Fruit fly (Drosophila melanogaster) whole organism, embryonic: ENCODE data around the gene MtnF.

ENCODE experiments used
- Atf6 ChIP-seq: fragments of 200-800 bp; sonication (Bioruptor generic); IDR thresholded peaks from 2 replicates; pipeline ENCODE4 v1.3.6; 2022; ENCODE audit warnings: missing biosample characterization, missing genetic modification characterization
- Bgb ChIP-seq: fragments of 200-800 bp; sonication (Bioruptor generic); IDR thresholded peaks from 2 replicates; pipeline ENCODE4 v1.3.6; 2022; ENCODE audit warnings: missing biosample characterization, missing genetic modification characterization; ENCODE audit not compliant: partially characterized antibody
- CG1024 ChIP-seq: fragments of 200-800 bp; sonication (Bioruptor generic); IDR thresholded peaks from 2 replicates; pipeline ENCODE4 v1.3.6; 2022; ENCODE audit warnings: missing biosample characterization, missing genetic modification characterization
- CG10431 ChIP-seq: fragments of 200-800 bp; sonication (Bioruptor generic); optimal IDR thresholded peaks from 3 replicates; lab custom pipeline; 2018; ENCODE audit warnings: missing biosample characterization, mild to moderate bottlenecking, missing genetic modification characterization
- CG10654 ChIP-seq: fragments of 200-800 bp; sonication (Bioruptor generic); optimal IDR thresholded peaks from 2 replicates; lab custom pipeline; 2016; ENCODE audit warnings: missing biosample characterization, missing genetic modification characterization
- CG12299 ChIP-seq: fragments of 200-800 bp; sonication (Bioruptor generic); optimal IDR thresholded peaks from 2 replicates; lab custom pipeline; 2018; ENCODE audit warnings: missing biosample characterization, mild to moderate bottlenecking, missing genetic modification characterization
- CG13894 ChIP-seq: fragments of 200-800 bp; sonication (Bioruptor generic); optimal IDR thresholded peaks from 3 replicates; lab custom pipeline; 2018; ENCODE audit warnings: missing biosample characterization, mild to moderate bottlenecking, missing genetic modification characterization, moderate library complexity
- CG14014 ChIP-seq: fragments of 200-800 bp; sonication (Bioruptor generic); IDR thresholded peaks from 2 replicates; pipeline ENCODE4 v1.3.6; 2022; ENCODE audit warnings: missing biosample characterization, missing genetic modification characterization
- CG15073 ChIP-seq: fragments of 200-800 bp; sonication (Bioruptor generic); optimal IDR thresholded peaks from 2 replicates; lab custom pipeline; 2016; ENCODE audit warnings: missing biosample characterization, missing genetic modification characterization
- CG15514 ChIP-seq: fragments of 200-800 bp; sonication (Bioruptor generic); optimal IDR thresholded peaks from 3 replicates; lab custom pipeline; 2017; ENCODE audit warnings: missing biosample characterization, missing genetic modification characterization, mild to moderate bottlenecking, moderate library complexity, missing genetic modification reagents
- CG17829 ChIP-seq: fragments of 200-800 bp; optimal IDR thresholded peaks from 2 replicates; lab custom pipeline; 2019; ENCODE audit warnings: missing biosample characterization, mild to moderate bottlenecking, missing genetic modification characterization, moderate library complexity
- CG2678 ChIP-seq: fragments of 200-800 bp; sonication (Bioruptor generic); optimal IDR thresholded peaks from 3 replicates; lab custom pipeline; 2019; ENCODE audit warnings: missing biosample characterization, mild to moderate bottlenecking, missing genetic modification characterization, moderate library complexity
- CG3065 ChIP-seq: fragments of 200-800 bp; sonication (Bioruptor generic); optimal IDR thresholded peaks from 2 replicates; lab custom pipeline; 2016; ENCODE audit warnings: missing biosample characterization, missing genetic modification characterization
- CG31365 ChIP-seq: fragments of 200-800 bp; sonication (Bioruptor generic); optimal IDR thresholded peaks from 2 replicates; lab custom pipeline; 2018; ENCODE audit warnings: missing biosample characterization, mild to moderate bottlenecking, missing genetic modification characterization
- CG4328 ChIP-seq: fragments of 200-800 bp; sonication (Bioruptor generic); optimal IDR thresholded peaks from 3 replicates; lab custom pipeline; 2017; ENCODE audit warnings: missing biosample characterization, missing genetic modification reagents, missing genetic modification characterization
- CG4360 ChIP-seq: fragments of 200-800 bp; sonication (Bioruptor generic); IDR thresholded peaks from 2 replicates; pipeline ENCODE4 v1.3.6; 2022; ENCODE audit warnings: missing biosample characterization, missing genetic modification characterization
- CG7271 ChIP-seq: fragments of 200-800 bp; sonication (Bioruptor generic); optimal IDR thresholded peaks from 2 replicates; lab custom pipeline; 2018; ENCODE audit warnings: missing biosample characterization, mild to moderate bottlenecking, missing genetic modification characterization, moderate library complexity
- CG7556 ChIP-seq: fragments of 200-800 bp; sonication (Bioruptor generic); optimal IDR thresholded peaks from 2 replicates; lab custom pipeline; 2017; ENCODE audit warnings: missing biosample characterization, mild to moderate bottlenecking, missing genetic modification characterization
- CG9727 ChIP-seq: fragments of 200-800 bp; sonication (Bioruptor generic); optimal IDR thresholded peaks from 3 replicates; lab custom pipeline; 2017; ENCODE audit warnings: missing biosample characterization, mild to moderate bottlenecking, missing genetic modification characterization
- CHES-1-like ChIP-seq: fragments of 200-800 bp; sonication (Bioruptor generic); optimal IDR thresholded peaks from 2 replicates; lab custom pipeline; 2016; ENCODE audit warnings: missing biosample characterization, missing genetic modification characterization
- Camta ChIP-seq: fragments of 200-800 bp; sonication (Bioruptor generic); optimal IDR thresholded peaks from 2 replicates; lab custom pipeline; 2016; ENCODE audit warnings: missing biosample characterization, missing genetic modification characterization
- CkIIα-i1 ChIP-seq: fragments of 200-800 bp; sonication (Bioruptor generic); IDR thresholded peaks from 2 replicates; pipeline ENCODE4 v1.3.6; 2022; ENCODE audit warnings: missing biosample characterization, missing genetic modification characterization
- D19B ChIP-seq: fragments of 200-800 bp; sonication (Bioruptor generic); optimal IDR thresholded peaks from 2 replicates; lab custom pipeline; 2017; ENCODE audit warnings: missing biosample characterization, mild to moderate bottlenecking, missing genetic modification characterization
- Sox102F ChIP-seq: fragments of 200-800 bp; sonication (Bioruptor generic); optimal IDR thresholded peaks from 2 replicates; lab custom pipeline; 2018; ENCODE audit warnings: missing biosample characterization, mild to moderate bottlenecking, missing genetic modification characterization, moderate library complexity
- ara ChIP-seq: fragments of 200-800 bp; sonication (Bioruptor generic); IDR thresholded peaks from 2 replicates; pipeline ENCODE4 v1.3.6; 2022; ENCODE audit warnings: missing biosample characterization, missing genetic modification characterization
- ase ChIP-seq: fragments of 200-800 bp; sonication (Bioruptor generic); IDR thresholded peaks from 3 replicates; pipeline ENCODE4 v1.3.6; 2022; ENCODE audit warnings: missing biosample characterization, missing genetic modification characterization
- bowl ChIP-seq: fragments of 200-800 bp; sonication (Bioruptor generic); IDR thresholded peaks from 2 replicates; pipeline ENCODE4 v1.3.6; 2022; ENCODE audit warnings: missing biosample characterization, missing genetic modification characterization
- cato ChIP-seq: fragments of 200-800 bp; sonication (Bioruptor generic); optimal IDR thresholded peaks from 2 replicates; lab custom pipeline; 2016; ENCODE audit warnings: missing biosample characterization, missing genetic modification characterization, borderline replicate concordance
- chinmo ChIP-seq: fragments of 200-800 bp; sonication (Bioruptor generic); IDR thresholded peaks from 4 replicates; pipeline ENCODE4 v1.3.6; 2022; ENCODE audit warnings: missing biosample characterization, missing genetic modification characterization; ENCODE audit not compliant: partially characterized antibody
- chm ChIP-seq: fragments of 200-800 bp; sonication (Bioruptor generic); IDR thresholded peaks from 2 replicates; pipeline ENCODE4 v1.3.6; 2022; ENCODE audit warnings: missing biosample characterization, missing genetic modification characterization
- dysf ChIP-seq: fragments of 200-800 bp; sonication (Bioruptor generic); IDR thresholded peaks from 3 replicates; pipeline ENCODE4 v1.3.6; 2022; ENCODE audit warnings: missing biosample characterization, missing genetic modification characterization
- en ChIP-seq: fragments of 200-800 bp; sonication (Bioruptor generic); optimal IDR thresholded peaks from 2 replicates; lab custom pipeline; 2016; ENCODE audit warnings: missing biosample characterization, missing genetic modification characterization
- eve ChIP-seq, 2 experiments: fragments of >200 bp; optimal IDR thresholded peaks; 2 replicates each; lab custom pipeline; 2017; ENCODE audit warnings: missing biosample characterization in 2 of 2, missing genetic modification characterization in 2 of 2
- gcm2 ChIP-seq: fragments of 200-800 bp; sonication (Bioruptor generic); optimal IDR thresholded peaks from 2 replicates; lab custom pipeline; 2016; ENCODE audit warnings: missing biosample characterization, missing genetic modification characterization
- gt ChIP-seq: fragments of 200-800 bp; sonication (Bioruptor generic); IDR thresholded peaks from 2 replicates; pipeline ENCODE4 v1.3.6; 2022; ENCODE audit warnings: missing biosample characterization, missing genetic modification characterization
- kni ChIP-seq: fragments of 200-800 bp; sonication (Bioruptor generic); optimal IDR thresholded peaks from 3 replicates; lab custom pipeline; 2017; ENCODE audit warnings: mild to moderate bottlenecking, missing biosample characterization, missing genetic modification reagents, missing genetic modification characterization
- lbe ChIP-seq: fragments of 200-800 bp; sonication (Bioruptor generic); optimal IDR thresholded peaks from 2 replicates; lab custom pipeline; 2016; ENCODE audit warnings: missing biosample characterization, mild to moderate bottlenecking, missing genetic modification characterization
- nerfin-2 ChIP-seq: fragments of 200-800 bp; sonication (Bioruptor generic); IDR thresholded peaks from 2 replicates; pipeline ENCODE4 v1.3.6; 2022; ENCODE audit warnings: missing biosample characterization, missing genetic modification characterization; ENCODE audit not compliant: partially characterized antibody
- peb ChIP-seq: fragments of 200-800 bp; sonication (Bioruptor generic); IDR thresholded peaks from 2 replicates; pipeline ENCODE4 v1.3.6; 2022; ENCODE audit warnings: missing biosample characterization, missing genetic modification characterization
- pros ChIP-seq: fragments of 200-800 bp; sonication (Bioruptor generic); optimal IDR thresholded peaks from 3 replicates; lab custom pipeline; 2019; ENCODE audit warnings: missing biosample characterization, mild to moderate bottlenecking, missing genetic modification characterization, moderate library complexity
- row ChIP-seq: fragments of 200-800 bp; sonication (Bioruptor generic); IDR thresholded peaks from 3 replicates; pipeline ENCODE4 v1.3.6; 2022; ENCODE audit warnings: missing biosample characterization, missing genetic modification characterization
- sc ChIP-seq, 3 experiments: fragments of >200 bp in 2 of 3; fragments of 200-800 bp in 1 of 3; sonication (Bioruptor generic) in 1 of 3; optimal IDR thresholded peaks; 2 replicates in 2 of 3; 3 replicates in 1 of 3; lab custom pipeline; 2017; ENCODE audit warnings: mild to moderate bottlenecking in 1 of 3, missing biosample characterization in 1 of 3, missing genetic modification characterization in 1 of 3, missing genetic modification reagents in 1 of 3
- sd ChIP-seq: fragments of 200-800 bp; sonication (Bioruptor generic); optimal IDR thresholded peaks from 3 replicates; lab custom pipeline; 2018; ENCODE audit warnings: missing biosample characterization, mild to moderate bottlenecking, missing genetic modification characterization, moderate library complexity
- tll ChIP-seq, 2 experiments: fragments of 200-800 bp in 1 of 2; fragments of >200 bp in 1 of 2; sonication (Bioruptor generic) in 1 of 2; optimal IDR thresholded peaks; 2 replicates each; lab custom pipeline; 2017 to 2019; ENCODE audit warnings: missing biosample characterization in 2 of 2, missing genetic modification characterization in 2 of 2, mild to moderate bottlenecking in 1 of 2, moderate library complexity in 1 of 2
- trem ChIP-seq: fragments of 200-800 bp; optimal IDR thresholded peaks from 3 replicates; lab custom pipeline; 2019; ENCODE audit warnings: missing biosample characterization, mild to moderate bottlenecking, missing genetic modification characterization, moderate library complexity
- trh ChIP-seq: fragments of 200-800 bp; sonication (Bioruptor generic); optimal IDR thresholded peaks from 2 replicates; lab custom pipeline; 2016; ENCODE audit warnings: missing biosample characterization, missing genetic modification characterization
- tx ChIP-seq: fragments of 200-800 bp; sonication (Bioruptor generic); optimal IDR thresholded peaks from 2 replicates; lab custom pipeline; 2016; ENCODE audit warnings: missing biosample characterization, missing genetic modification characterization
- usp ChIP-seq: fragments of >200 bp; optimal IDR thresholded peaks from 2 replicates; lab custom pipeline; 2017; ENCODE audit warnings: missing biosample characterization, missing genetic modification characterization
- wdn ChIP-seq: fragments of 200-800 bp; sonication (Bioruptor generic); IDR thresholded peaks from 2 replicates; pipeline ENCODE4 v1.3.6; 2022; ENCODE audit warnings: missing biosample characterization, missing genetic modification characterization

Gene MtnF

dm6 chr3R:24603399-24604131 is 31.4 kb downstream of the MtnF start (continued):
- TF ChIP-seq CkIIα-i1 (GFP tag; lab: Robert Waterston, UW) (no peak), tx (no peak), CG13894 (tag; lab: Kevin White, UChicago) (peak; percentile 81), CG7556 (no peak), peb (GFP tag; lab: Robert Waterston, UW) (no peak), CG1024 (GFP tag; lab: Robert Waterston, UW) (no peak), CG15514 (no peak), gcm2 (GFP tag; lab: Kevin White, UChicago) (no peak), pros (peak; percentile 66), bowl (GFP tag; lab: Robert Waterston, UW) (no peak), wdn (GFP tag; lab: Robert Waterston, UW) (no peak), chm (GFP tag; lab: Robert Waterston, UW) (0 out of 2 replicates have a peak, but pooled peaks have one; percentile 23), lbe (GFP tag; lab: Kevin White, UChicago) (peak; percentile 62), kni (GFP tag; lab: Kevin White, UChicago) (peak; percentile 1), trem (tag; lab: Kevin White, UChicago) (no peak), gt (GFP tag; lab: Robert Waterston, UW) (no peak), Bgb (GFP tag; lab: Robert Waterston, UW) (0 out of 2 replicates have a peak, but pooled peaks have one; percentile 7), dysf (no peak), nerfin-2 (GFP tag; lab: Robert Waterston, UW) (no peak), D19B (GFP tag; lab: Kevin White, UChicago) (no peak), CG2678 (tag; lab: Kevin White, UChicago) (no peak), Sox102F (GFP tag; lab: Kevin White, UChicago) (no peak), sd (tag; lab: Kevin White, UChicago) (peak; percentile 37), CG17829 (no peak), CG14014 (GFP tag; lab: Robert Waterston, UW) (no peak), tll (GFP tag; optimal IDR thresholded peaks at IDR 0.05; lab: Kevin White, UChicago) (no peak), CG10654 (GFP tag; lab: Kevin White, UChicago) (no peak), ara (GFP tag; lab: Robert Waterston, UW) (no peak), usp (no peak), CG12299 (tag; lab: Kevin White, UChicago) (no peak), CG10431 (GFP tag; lab: Kevin White, UChicago) (no peak), CG7271 (tag; lab: Kevin White, UChicago) (no peak), Atf6 (GFP tag; lab: Robert Waterston, UW) (no peak), sc (optimal IDR thresholded peaks at IDR 0.05; lab: Kevin White, UChicago) (no peak), sc (GFP tag; optimal IDR thresholded peaks at IDR 0.05; lab: Kevin White, UChicago) (no peak), chinmo (GFP tag; lab: Robert Waterston, UW) (peak; percentile 67; the same call in 2 of the 4 replicates), CHES-1-like (GFP tag; lab: Kevin White, UChicago) (no peak), Camta (GFP tag; lab: Kevin White, UChicago) (no peak), CG15073 (GFP tag; lab: Kevin White, UChicago) (no peak), trh (GFP tag; lab: Kevin White, UChicago) (no peak), CG31365 (no peak), ase (GFP tag; lab: Robert Waterston, UW) (no peak), eve (GFP tag; optimal IDR thresholded peaks at IDR 0.05; lab: Kevin White, UChicago) (peak in 1 of 2 experiments; percentile 25), CG4328 (GFP tag; lab: Kevin White, UChicago) (no peak), en (GFP tag; lab: Kevin White, UChicago) (no peak), row (no peak), CG9727 (GFP tag; lab: Kevin White, UChicago) (peak; percentile 10), CG3065 (GFP tag; lab: Kevin White, UChicago) (no peak), CG4360 (no peak), cato (no peak)
